Worm (Caenorhabditis elegans): Measurements from ENCODE around the gene srz-78.

srz-78 gene

ce11 chrIV:3515412-3516046, 24.0 kb downstream of the srz-78 start:
- TF ChIP-seq blmp-1 (tag; optimal IDR thresholded peaks at IDR 0.05) (peak; percentile 41), ceh-88 (GFP tag; IDR thresholded peaks at IDR 0.05) (no peak), nhr-90 (tag; optimal IDR thresholded peaks at IDR 0.05; ENCODE audit: poor library complexity) (no peak), efl-1 (optimal IDR thresholded peaks at IDR 0.05) (peak; percentile 61 to 71), efl-1 (GFP tag; optimal IDR thresholded peaks at IDR 0.05 in 1 of 2) (peak; percentile 49 to 96), rnt-1 (tag; optimal IDR thresholded peaks at IDR 0.05) (no peak), isw-1 (GFP tag; IDR thresholded peaks at IDR 0.05) (peak; percentile 18), fkh-8 (tag; optimal IDR thresholded peaks at IDR 0.05) (peak; percentile 37), Y116A8C.19 (tag; optimal IDR thresholded peaks at IDR 0.05; ENCODE audit: borderline replicate concordance) (no peak), sptf-1 (tag; optimal IDR thresholded peaks at IDR 0.05) (no peak), snu-23 (GFP tag; optimal IDR thresholded peaks at IDR 0.05) (peak; percentile 72), hpl-2 (GFP tag; optimal IDR thresholded peaks at IDR 0.05) (no peak), pag-3 (tag; optimal IDR thresholded peaks at IDR 0.05; ENCODE audit: borderline replicate concordance, insufficient read depth) (no peak), lin-35 (GFP tag; optimal IDR thresholded peaks at IDR 0.05) (peak; percentile 62 to 63), nhr-47 (tag; optimal IDR thresholded peaks at IDR 0.05) (peak; percentile 55), ceh-90 (tag; optimal IDR thresholded peaks at IDR 0.05) (no peak), unc-130 (tag; optimal IDR thresholded peaks at IDR 0.05) (no peak), swsn-7 (tag; optimal IDR thresholded peaks at IDR 0.05) (peak; percentile 63), pax-3 (tag; optimal IDR thresholded peaks at IDR 0.05) (no peak), nhr-20 (tag; optimal IDR thresholded peaks at IDR 0.05) (peak; percentile 42), nhr-11 (tag; optimal IDR thresholded peaks at IDR 0.05) (no peak), nhr-77 (tag; optimal IDR thresholded peaks at IDR 0.05) (peak; percentile 35), dpl-1 (GFP tag; optimal IDR thresholded peaks at IDR 0.05) (peak; percentile 11 to 50 (median 32)), tbx-2 (tag; optimal IDR thresholded peaks at IDR 0.05) (peak; percentile 38), C16A3.4 (tag; optimal IDR thresholded peaks at IDR 0.05) (peak; percentile 24), jun-1 (tag; optimal IDR thresholded peaks at IDR 0.05) (peak; percentile 58), aha-1 (tag; optimal IDR thresholded peaks at IDR 0.05) (no peak), nhr-84 (tag; optimal IDR thresholded peaks at IDR 0.05) (no peak), mdl-1 (tag; optimal IDR thresholded peaks at IDR 0.05) (peak in 1 of 2 experiments; percentile 4), fos-1 (tag; optimal IDR thresholded peaks at IDR 0.05) (peak; percentile 40), fkh-10 (GFP tag; optimal IDR thresholded peaks at IDR 0.05) (no peak), unc-86 (tag; optimal IDR thresholded peaks at IDR 0.05) (peak; percentile 25), nhr-19 (GFP tag; conservative IDR thresholded peaks at IDR 0.05) (peak; percentile 71), lin-39 (tag; optimal IDR thresholded peaks at IDR 0.05) (no peak), nhr-85 (tag) (no peak), snpc-4 (tag; optimal IDR thresholded peaks at IDR 0.05) (no peak), ama-1 (optimal IDR thresholded peaks at IDR 0.05) (no peak), C04F5.9 (tag; optimal IDR thresholded peaks at IDR 0.05) (no peak), elt-2 (tag; optimal IDR thresholded peaks at IDR 0.05) (no peak), hlh-4 (tag; optimal IDR thresholded peaks at IDR 0.05) (no peak), nhr-28 (tag; optimal IDR thresholded peaks at IDR 0.05) (no peak), xbp-1 (tag; optimal IDR thresholded peaks at IDR 0.05) (peak; percentile 28), unc-62 (GFP tag; optimal IDR thresholded peaks at IDR 0.05) (no peak), nhr-71 (tag; optimal IDR thresholded peaks at IDR 0.05) (peak; percentile 66), mep-1 (tag; optimal IDR thresholded peaks at IDR 0.05) (peak; percentile 25), nhr-237 (tag; optimal IDR thresholded peaks at IDR 0.05) (no peak), lin-13 (GFP tag; optimal IDR thresholded peaks at IDR 0.05) (peak; percentile 14), vab-15 (tag; optimal IDR thresholded peaks at IDR 0.05) (no peak), grh-1 (GFP tag; IDR thresholded peaks at IDR 0.05) (no peak), sox-4 (tag; optimal IDR thresholded peaks at IDR 0.05) (no peak), unc-30 (tag; optimal IDR thresholded peaks at IDR 0.05) (no peak), zip-4 (GFP tag; optimal IDR thresholded peaks at IDR 0.05) (peak; percentile 50), dsc-1 (tag; optimal IDR thresholded peaks at IDR 0.05) (peak; percentile 40), egl-13 (tag; optimal IDR thresholded peaks at IDR 0.05) (no peak)
